Fruit fly (Drosophila melanogaster) whole organism, prepupa: ENCODE results near the gene Cdk1.

ENCODE experiments used
- CG10631 ChIP-seq: fragments of 200-800 bp; sonication (Bioruptor generic); optimal IDR thresholded peaks from 2 replicates; lab custom pipeline; 2016; ENCODE audit warnings: missing biosample characterization, missing genetic modification characterization
- CG11902 ChIP-seq: fragments of 200-800 bp; sonication (Bioruptor generic); optimal IDR thresholded peaks from 3 replicates; lab custom pipeline; 2016; ENCODE audit warnings: missing biosample characterization, missing genetic modification characterization
- CG15336 ChIP-seq: fragments of 200-800 bp; sonication (Bioruptor generic); IDR thresholded peaks from 2 replicates; pipeline ENCODE4 v1.3.6; 2022; ENCODE audit warnings: missing biosample characterization, missing genetic modification characterization
- CG16779 ChIP-seq: fragments of 200-800 bp; sonication (Bioruptor generic); optimal IDR thresholded peaks from 3 replicates; lab custom pipeline; 2017; ENCODE audit warnings: missing biosample characterization, mild to moderate bottlenecking, missing genetic modification characterization
- CG3032 ChIP-seq: fragments of 200-800 bp; optimal IDR thresholded peaks from 2 replicates; lab custom pipeline; 2019; ENCODE audit warnings: missing biosample characterization, mild to moderate bottlenecking, missing genetic modification characterization, moderate library complexity
- CG31627 ChIP-seq: fragments of 200-800 bp; sonication (Bioruptor generic); optimal IDR thresholded peaks from 3 replicates; lab custom pipeline; 2016; ENCODE audit warnings: missing biosample characterization, missing genetic modification characterization
- CG3919 ChIP-seq: fragments of 200-800 bp; sonication (Bioruptor generic); optimal IDR thresholded peaks from 3 replicates; lab custom pipeline; 2016; ENCODE audit warnings: missing biosample characterization, missing genetic modification characterization
- CG6276 ChIP-seq: fragments of 200-800 bp; sonication (Bioruptor generic); optimal IDR thresholded peaks from 2 replicates; lab custom pipeline; 2017; ENCODE audit warnings: missing biosample characterization, mild to moderate bottlenecking, missing genetic modification characterization
- CG6792 ChIP-seq: fragments of 200-800 bp; sonication (Bioruptor generic); optimal IDR thresholded peaks from 3 replicates; lab custom pipeline; 2016; ENCODE audit warnings: missing biosample characterization, missing genetic modification characterization
- CG6808 ChIP-seq: fragments of 200-800 bp; sonication (Bioruptor generic); optimal IDR thresholded peaks from 3 replicates; lab custom pipeline; 2017; ENCODE audit warnings: missing biosample characterization, missing genetic modification characterization, mild to moderate bottlenecking, moderate library complexity, missing genetic modification reagents
- CG8632 ChIP-seq: fragments of 200-800 bp; sonication (Bioruptor generic); optimal IDR thresholded peaks from 3 replicates; lab custom pipeline; 2016; ENCODE audit warnings: missing biosample characterization, missing genetic modification characterization
- Eip78C ChIP-seq: fragments of 200-800 bp; sonication (Bioruptor generic); peaks from one replicate; lab custom pipeline; 2016; ENCODE audit warnings: missing biosample characterization, missing genetic modification characterization
- Eip93F ChIP-seq: fragments of 200-800 bp; sonication (Bioruptor generic); optimal IDR thresholded peaks from 2 replicates; lab custom pipeline; 2016; ENCODE audit warnings: missing biosample characterization, mild to moderate bottlenecking, missing genetic modification characterization
- Ets96B ChIP-seq: fragments of 200-800 bp; optimal IDR thresholded peaks from 2 replicates; lab custom pipeline; 2019; ENCODE audit warnings: missing biosample characterization, mild to moderate bottlenecking, missing genetic modification characterization, moderate library complexity
- Hr39 ChIP-seq: fragments of 200-800 bp; sonication (Bioruptor generic); optimal IDR thresholded peaks from 2 replicates; lab custom pipeline; 2016; ENCODE audit warnings: missing biosample characterization, missing genetic modification characterization
- Hr4 ChIP-seq: fragments of 200-800 bp; sonication (Bioruptor generic); optimal IDR thresholded peaks from 3 replicates; lab custom pipeline; 2016; ENCODE audit warnings: missing biosample characterization, missing genetic modification characterization
- Lpt ChIP-seq: fragments of 200-800 bp; sonication (Bioruptor generic); optimal IDR thresholded peaks from 3 replicates; lab custom pipeline; 2016; ENCODE audit warnings: missing biosample characterization, missing genetic modification characterization
- Met ChIP-seq: fragments of 200-800 bp; sonication (Bioruptor generic); optimal IDR thresholded peaks from 3 replicates; lab custom pipeline; 2016; ENCODE audit warnings: missing biosample characterization, missing genetic modification characterization
- Sox15 ChIP-seq: fragments of 200-800 bp; sonication (Bioruptor generic); optimal IDR thresholded peaks from 3 replicates; lab custom pipeline; 2016; ENCODE audit warnings: missing biosample characterization, missing genetic modification characterization
- achi ChIP-seq: fragments of 200-800 bp; sonication (Bioruptor generic); optimal IDR thresholded peaks from 3 replicates; lab custom pipeline; 2016; ENCODE audit warnings: missing biosample characterization, missing genetic modification characterization
- acj6 ChIP-seq: fragments of 200-800 bp; sonication (Bioruptor generic); optimal IDR thresholded peaks from 3 replicates; lab custom pipeline; 2016; ENCODE audit warnings: missing biosample characterization, missing genetic modification characterization
- cyc ChIP-seq: fragments of 200-800 bp; sonication (Bioruptor generic); optimal IDR thresholded peaks from 3 replicates; lab custom pipeline; 2016; ENCODE audit warnings: missing biosample characterization, missing genetic modification characterization
- dac ChIP-seq: fragments of 200-800 bp; sonication (Bioruptor generic); optimal IDR thresholded peaks from 2 replicates; lab custom pipeline; 2017; ENCODE audit warnings: missing biosample characterization, mild to moderate bottlenecking, missing genetic modification characterization
- eg ChIP-seq: fragments of 200-800 bp; sonication (Bioruptor generic); IDR thresholded peaks from 3 replicates; pipeline ENCODE4 v1.3.6; 2022; ENCODE audit warnings: missing biosample characterization, missing genetic modification characterization
- esn ChIP-seq: fragments of 200-800 bp; sonication (Bioruptor generic); optimal IDR thresholded peaks from 2 replicates; lab custom pipeline; 2016; ENCODE audit warnings: missing biosample characterization, mild to moderate bottlenecking, missing genetic modification characterization, moderate library complexity
- fd59A ChIP-seq: fragments of 200-800 bp; sonication (Bioruptor generic); optimal IDR thresholded peaks from 2 replicates; lab custom pipeline; 2017; ENCODE audit warnings: missing biosample characterization, mild to moderate bottlenecking, missing genetic modification characterization, missing genetic modification reagents
- net ChIP-seq: fragments of 200-800 bp; sonication (Bioruptor generic); optimal IDR thresholded peaks from 3 replicates; lab custom pipeline; 2016; ENCODE audit warnings: missing biosample characterization, missing genetic modification characterization
- pdm3 ChIP-seq: fragments of 200-800 bp; sonication (Bioruptor generic); optimal IDR thresholded peaks from 3 replicates; lab custom pipeline; 2016; ENCODE audit warnings: missing biosample characterization, missing genetic modification characterization
- ss ChIP-seq, 2 experiments: fragments of 200-800 bp; sonication (Bioruptor generic); optimal IDR thresholded peaks; 2 replicates in 1 of 2; 3 replicates in 1 of 2; lab custom pipeline; 2017 to 2018; ENCODE audit warnings: mild to moderate bottlenecking in 2 of 2, missing biosample characterization in 2 of 2, missing genetic modification characterization in 2 of 2, moderate library complexity in 1 of 2
- svp ChIP-seq: fragments of 200-800 bp; sonication (Bioruptor generic); peaks from one replicate; lab custom pipeline; 2016; ENCODE audit warnings: missing biosample characterization, missing genetic modification characterization
- topi ChIP-seq: fragments of 200-800 bp; sonication (Bioruptor generic); optimal IDR thresholded peaks from 3 replicates; lab custom pipeline; 2016; ENCODE audit warnings: missing biosample characterization, missing genetic modification characterization
- vri ChIP-seq: fragments of 200-800 bp; sonication (Bioruptor generic); optimal IDR thresholded peaks from 3 replicates; lab custom pipeline; 2016; ENCODE audit warnings: missing biosample characterization, mild to moderate bottlenecking, missing genetic modification characterization

Gene Cdk1

dm6 chr2L:10396488-10396824, 10.4 kb upstream of the Cdk1 start, which contains the start of gene Cnot4:
TSS of gene Cnot4 (plus strand) at chr2L:10396716.
- TF ChIP-seq Ets96B (no peak), Hr4 (no peak), achi (GFP tag; lab: Kevin White, UChicago) (no peak), CG6276 (GFP tag; lab: Kevin White, UChicago) (no peak), topi (GFP tag; lab: Kevin White, UChicago) (no peak), dac (GFP tag; lab: Kevin White, UChicago) (no peak), Eip93F (GFP tag; lab: Kevin White, UChicago) (no peak), CG8632 (no peak), fd59A (GFP tag; lab: Kevin White, UChicago) (no peak), cyc (GFP tag; lab: Kevin White, UChicago) (no peak), CG10631 (no peak), CG3919 (GFP tag; lab: Kevin White, UChicago) (no peak), Met (no peak), pdm3 (no peak), Sox15 (GFP tag; lab: Kevin White, UChicago) (no peak), CG15336 (GFP tag; lab: Robert Waterston, UW) (no peak)

dm6 chr2L:10395642-10396487, 9.8 kb upstream of the Cdk1 start, which contains the start of gene Mdh1:
TSS of gene Mdh1 (minus strand) at chr2L:10396332.
- peak; percentile 55 for TF ChIP-seq vri (GFP tag; lab: Kevin White, UChicago)
- TF ChIP-seq ss (GFP tag; optimal IDR thresholded peaks at IDR 0.05; lab: Kevin White, UChicago): peak; percentile 11 to 40
- TF ChIP-seq CG6808 (GFP tag; lab: Kevin White, UChicago): peak; percentile 4
- no peak for TF ChIP-seq acj6
- TF ChIP-seq Eip93F (GFP tag; lab: Kevin White, UChicago): peak; percentile 18
- TF ChIP-seq Eip78C (GFP tag; lab: Kevin White, UChicago): peak; percentile 64
- TF ChIP-seq CG16779 (tag; lab: Kevin White, UChicago): no peak
- TF ChIP-seq, all 60 proteins: peak for 5

dm6 chr2L:10395035-10395434, 9.0 kb upstream of the Cdk1 start:
- TF ChIP-seq CG3032 (tag; lab: Kevin White, UChicago): no peak
- no peak for TF ChIP-seq pdm3
- no peak for TF ChIP-seq net (GFP tag; lab: Kevin White, UChicago)
- TF ChIP-seq CG11902: no peak
- TF ChIP-seq svp: no peak
- no peak for TF ChIP-seq Hr4
- no peak for TF ChIP-seq Hr39 (GFP tag; lab: Kevin White, UChicago)
- TF ChIP-seq CG15336 (GFP tag; lab: Robert Waterston, UW): no peak
- no peak for TF ChIP-seq acj6
- TF ChIP-seq eg (GFP tag; lab: Robert Waterston, UW): no peak
- TF ChIP-seq CG31627 (GFP tag; lab: Kevin White, UChicago): no peak
- no peak for TF ChIP-seq CG3919 (GFP tag; lab: Kevin White, UChicago)

DNA sequence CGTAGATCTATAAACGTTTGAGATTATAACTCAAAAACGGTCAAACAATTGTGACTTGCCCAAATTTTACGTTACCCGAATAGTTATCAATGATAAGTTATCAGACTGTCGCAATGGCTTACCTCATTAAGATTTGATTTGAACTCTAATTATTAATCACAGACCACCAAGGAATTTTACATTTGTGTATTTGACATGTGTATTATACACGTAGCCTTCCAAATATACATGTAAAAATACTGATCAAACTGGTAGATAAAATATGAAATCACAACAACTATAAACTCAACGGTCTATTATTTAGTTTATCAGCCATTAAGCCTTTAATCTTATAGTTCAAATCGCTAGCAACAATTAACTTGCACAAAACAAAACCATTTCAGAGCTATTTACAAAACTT, 7.4 kb upstream of the Cdk1 start:
- no peak for TF ChIP-seq Met
- TF ChIP-seq CG6792 (GFP tag; lab: Kevin White, UChicago): no peak
- no peak for TF ChIP-seq Lpt (GFP tag; lab: Kevin White, UChicago)
- TF ChIP-seq acj6: no peak
- peak; percentile 18 for TF ChIP-seq vri (GFP tag; lab: Kevin White, UChicago)
- TF ChIP-seq esn (GFP tag; lab: Kevin White, UChicago): no peak
- TF ChIP-seq CG3032 (tag; lab: Kevin White, UChicago): no peak
- TF ChIP-seq, all 60 proteins: peak for 1
